Worm (Caenorhabditis elegans): Measurements from ENCODE around the gene F36F12.7.
"Not testable (repeated sequence)": the region's sequence is repeated elsewhere in the genome, so short reads cannot be mapped to it uniquely, and the experiment has no call there.

The F36F12.7 gene

ce11 chrV:2137010-2137409 is 37.9 kb downstream of the F36F12.7 start:
- TF ChIP-seq nhr-80 (tag; optimal IDR thresholded peaks at IDR 0.05) (peak; percentile 53), ceh-79 (tag; optimal IDR thresholded peaks at IDR 0.05) (no peak)

ce11 chrV:2138287-2138686 is 39.1 kb downstream of the F36F12.7 start:
- TF ChIP-seq rec-8 (tag; optimal IDR thresholded peaks at IDR 0.05) = no peak
- TF ChIP-seq sea-2 (GFP tag; IDR thresholded peaks at IDR 0.05) = no peak
- TF ChIP-seq tlf-1 (GFP tag; optimal IDR thresholded peaks at IDR 0.05) = no peak
- TF ChIP-seq bed-1 (GFP tag; IDR thresholded peaks at IDR 0.05) = no peak
- TF ChIP-seq nfya-1 (tag; optimal IDR thresholded peaks at IDR 0.05; ENCODE audit: borderline replicate concordance, insufficient read depth) = no peak
- no peak for TF ChIP-seq nhr-27 (tag; optimal IDR thresholded peaks at IDR 0.05)
- TF ChIP-seq snpc-4 (GFP tag; optimal IDR thresholded peaks at IDR 0.05) = no peak
- TF ChIP-seq snpc-4 (tag; optimal IDR thresholded peaks at IDR 0.05) = no peak
- no peak for TF ChIP-seq K12H6.12 (tag; optimal IDR thresholded peaks at IDR 0.05)
- no peak for TF ChIP-seq ekl-4 (GFP tag; IDR thresholded peaks at IDR 0.05)
- TF ChIP-seq nhr-179 (tag; optimal IDR thresholded peaks at IDR 0.05) = no peak
- no peak for TF ChIP-seq sptf-2 (GFP tag; optimal IDR thresholded peaks at IDR 0.05)
- TF ChIP-seq F37B4.10 (GFP tag; IDR thresholded peaks at IDR 0.05) = no peak

ce11 chrV:2139918-2140317 is 40.8 kb downstream of the F36F12.7 start, which contains the start of gene F22F7.7:
TSS of gene F22F7.7 (minus strand) at chrV:2140042.
- TF ChIP-seq C17E4.6 (GFP tag; IDR thresholded peaks at IDR 0.05) (no peak), ceh-40 (GFP tag; IDR thresholded peaks at IDR 0.05) (no peak), hlh-26 (GFP tag; conservative IDR thresholded peaks at IDR 0.05) (no peak)

ce11 chrV:2144408-2144807 is 45.3 kb downstream of the F36F12.7 start, which contains the start of gene F22F7.12:
TSS of gene F22F7.12 (minus strand) at chrV:2144508.
- not testable (repeated sequence) for TF ChIP-seq hmg-1.2 (GFP tag; IDR thresholded peaks at IDR 0.05); let-607 (tag; optimal IDR thresholded peaks at IDR 0.05); chd-7 (tag; optimal IDR thresholded peaks at IDR 0.05)

- TF ChIP-seq die-1 (tag; optimal IDR thresholded peaks at IDR 0.05) (no peak), B0035.1 (tag; optimal IDR thresholded peaks at IDR 0.05) (no peak), lin-26 (GFP tag; IDR thresholded peaks at IDR 0.05) (no peak), F55B11.4 (tag; optimal IDR thresholded peaks at IDR 0.05; ENCODE audit: borderline replicate concordance, insufficient read depth) (no peak), athp-1 (tag; optimal IDR thresholded peaks at IDR 0.05) (no peak), Y95B8A.8 (GFP tag; IDR thresholded peaks at IDR 0.05) (no peak), rpc-1 (optimal IDR thresholded peaks at IDR 0.05) (no peak), rpc-1 (tag; optimal IDR thresholded peaks at IDR 0.05) (no peak), dox-1 (GFP tag; IDR thresholded peaks at IDR 0.05) (no peak), nfya-2 (GFP tag; IDR thresholded peaks at IDR 0.05) (no peak), hmg-20 (GFP tag; IDR thresholded peaks at IDR 0.05) (no peak), F22D6.2 (tag; optimal IDR thresholded peaks at IDR 0.05) (no peak), F49E8.2 (tag; optimal IDR thresholded peaks at IDR 0.05; ENCODE audit: insufficient read depth) (no peak), ama-1 (optimal IDR thresholded peaks at IDR 0.05) (no peak), ama-1 (GFP tag; optimal IDR thresholded peaks at IDR 0.05) (no peak)
Observed at ce11 chrV:2146044-2146443, 46.9 kb downstream of the F36F12.7 start, which contains the start of gene str-52. TSS of gene str-52 (minus strand) at chrV:2146144.

Measured in whole organism, young adult.